Worm (Caenorhabditis elegans): Measurements from ENCODE around the gene twnk-1.

The twnk-1 gene

ce11 chrX:5790915-5791314 is at the start of gene twnk-1:
Gene twnk-1 (plus strand): TSS chrX:5791215.
- TF ChIP-seq unc-62 (GFP tag; optimal IDR thresholded peaks at IDR 0.05) = no peak

- TF ChIP-seq unc-62 (GFP tag; optimal IDR thresholded peaks at IDR 0.05) = no peak
These were observed 47.8 kb upstream of the twnk-1 start, which contains the start of gene gnrr-4 for ce11 chrX:5743209-5743608. Gene gnrr-4 (minus strand): TSS chrX:5743309.

DNA sequence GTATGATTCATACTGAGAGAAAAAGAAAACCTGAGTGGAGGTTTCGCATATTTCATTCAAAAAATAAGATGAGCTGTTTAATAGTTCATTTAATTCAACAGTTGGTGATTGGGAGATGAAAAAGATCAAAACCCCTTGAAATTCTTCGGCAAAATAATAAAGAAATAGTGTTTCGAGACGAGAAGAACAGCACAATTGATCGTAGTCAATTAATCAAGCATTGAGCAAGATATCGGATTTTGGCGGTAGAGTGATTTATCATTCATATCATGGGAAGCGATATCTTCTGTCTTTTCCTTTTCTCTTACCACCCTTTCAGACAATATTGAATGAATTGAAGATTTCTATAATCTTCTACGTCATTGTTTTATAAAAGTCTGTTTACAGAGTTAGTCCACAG is 44.4 kb upstream of the twnk-1 start:
- no peak for TF ChIP-seq unc-62 (GFP tag; optimal IDR thresholded peaks at IDR 0.05)

ce11 chrX:5753141-5753540 is 37.9 kb upstream of the twnk-1 start:
- no peak for TF ChIP-seq unc-62 (GFP tag; optimal IDR thresholded peaks at IDR 0.05)

ce11 chrX:5763292-5763691 is 27.7 kb upstream of the twnk-1 start, which contains the start of gene tag-294:
Gene tag-294 (minus strand): TSS chrX:5763392.
- TF ChIP-seq unc-62 (GFP tag; optimal IDR thresholded peaks at IDR 0.05) = no peak

- TF ChIP-seq unc-62 (GFP tag; optimal IDR thresholded peaks at IDR 0.05) = no peak
These were observed 27.1 kb upstream of the twnk-1 start for ce11 chrX:5763904-5764303.

DNA sequence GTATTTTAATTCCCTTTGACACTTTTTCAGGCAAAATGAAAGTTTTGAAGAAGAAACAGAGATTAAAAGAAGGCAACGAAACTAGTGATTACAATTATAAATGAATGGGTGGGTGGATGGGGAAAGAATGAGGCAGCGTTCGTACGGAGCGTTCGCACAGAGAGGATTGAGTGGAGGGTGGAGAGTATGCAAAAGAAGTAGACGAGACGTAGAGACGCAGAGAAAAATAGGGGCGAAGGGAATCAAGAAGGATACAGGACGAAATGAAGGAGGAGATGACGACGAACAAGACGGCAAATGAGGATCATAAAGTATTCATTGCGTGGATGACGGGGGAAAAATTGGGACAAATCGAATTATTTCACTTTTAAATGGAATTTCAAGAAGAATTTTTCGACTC is 26.3 kb upstream of the twnk-1 start:
- TF ChIP-seq unc-62 (GFP tag; optimal IDR thresholded peaks at IDR 0.05) = no peak

DNA sequence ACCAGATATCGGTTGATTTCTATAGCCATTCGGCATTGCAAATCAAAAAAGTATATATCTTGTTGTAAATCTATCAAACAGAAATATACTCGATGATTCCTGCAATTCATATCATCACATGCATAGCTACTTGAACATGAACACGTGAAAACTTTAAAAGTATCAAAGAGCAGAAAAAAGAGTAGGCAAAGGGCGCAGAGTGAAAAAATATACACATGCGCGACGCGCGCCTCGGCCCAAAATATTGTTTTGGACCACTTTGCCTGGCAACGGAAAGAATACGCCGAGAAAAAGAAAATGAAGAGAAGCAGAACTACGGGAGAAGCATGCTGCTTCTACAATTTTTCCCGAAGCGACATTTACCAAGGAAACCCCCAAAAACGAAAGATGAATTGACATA is 20.4 kb upstream of the twnk-1 start, which contains the start of gene C54H2.4:
C54H2.4 (minus strand) TSS at position 101 of the 400 bp plus-strand sequence.
- no peak for TF ChIP-seq unc-62 (GFP tag; optimal IDR thresholded peaks at IDR 0.05)

- TF ChIP-seq unc-62 (GFP tag; optimal IDR thresholded peaks at IDR 0.05) = no peak
These were observed 18.4 kb upstream of the twnk-1 start for ce11 chrX:5772538-5773154.

ce11 chrX:5773471-5773870 is 17.5 kb upstream of the twnk-1 start, which contains the start of gene sym-3:
Gene sym-3 (plus strand): TSS chrX:5773771.
- no peak for TF ChIP-seq unc-62 (GFP tag; optimal IDR thresholded peaks at IDR 0.05)

DNA sequence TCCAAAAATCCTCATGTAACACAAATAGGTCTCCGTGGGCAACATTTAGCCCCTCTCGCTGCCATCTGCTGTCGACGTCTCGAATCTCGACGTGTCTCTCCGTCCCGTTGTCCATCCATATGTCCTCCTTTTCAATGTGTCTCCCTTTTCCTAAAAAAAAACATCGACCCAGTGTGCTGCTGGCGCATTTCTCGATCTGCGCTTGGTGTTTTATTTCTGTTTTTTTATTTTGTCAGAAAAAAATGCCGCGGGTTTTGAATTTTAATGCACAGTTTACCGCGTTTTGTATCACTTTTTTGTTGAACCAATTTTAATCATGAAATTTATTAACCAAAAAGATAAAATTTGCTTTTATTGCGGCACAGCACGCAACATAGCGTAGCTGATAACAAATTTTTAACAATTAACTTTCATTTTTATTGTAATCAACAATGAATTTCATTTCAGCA is 15.2 kb upstream of the twnk-1 start:
- no peak for TF ChIP-seq unc-62 (GFP tag; optimal IDR thresholded peaks at IDR 0.05)

DNA sequence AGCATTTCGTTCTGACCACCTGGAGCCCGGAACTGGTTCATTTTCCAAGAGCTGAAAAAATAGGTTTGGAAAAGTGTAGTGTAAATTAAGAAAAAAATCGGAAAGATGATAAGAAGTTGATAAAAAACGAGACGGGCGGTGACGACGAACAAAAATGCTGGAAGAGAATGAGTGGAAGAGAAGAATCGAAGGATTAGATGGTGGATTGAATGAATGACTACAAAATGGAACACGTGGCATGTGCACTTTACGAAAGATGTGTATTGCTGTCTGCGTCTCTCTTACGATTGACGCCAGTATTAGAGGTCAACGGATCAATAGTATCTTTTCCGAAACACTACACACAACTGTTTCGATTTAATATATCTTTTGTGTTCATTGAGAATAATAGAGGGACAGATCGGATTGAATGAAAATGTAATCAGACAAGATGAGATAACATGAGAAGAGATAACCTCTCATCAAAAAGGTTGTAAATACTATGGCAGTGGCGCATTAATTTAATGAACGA is 10.3 kb upstream of the twnk-1 start, which contains the start of gene sft-4:
sft-4 (minus strand) TSS at position 51 of the 511 bp plus-strand sequence.
- no peak for TF ChIP-seq unc-62 (GFP tag; optimal IDR thresholded peaks at IDR 0.05)

- TF ChIP-seq unc-62 (GFP tag; optimal IDR thresholded peaks at IDR 0.05) = no peak
These were observed 9.7 kb upstream of the twnk-1 start for ce11 chrX:5781294-5781693.

ce11 chrX:5782153-5782552 is 8.9 kb upstream of the twnk-1 start, which contains the start of gene gakh-1:
Gene gakh-1 (plus strand): TSS chrX:5782499.
- TF ChIP-seq unc-62 (GFP tag; optimal IDR thresholded peaks at IDR 0.05) = no peak

- TF ChIP-seq unc-62 (GFP tag; optimal IDR thresholded peaks at IDR 0.05) = no peak
These were observed 4.8 kb upstream of the twnk-1 start, which contains the start of gene F46G11.6 for ce11 chrX:5786193-5786592. Gene F46G11.6 (plus strand): TSS chrX:5786493.

ce11 chrX:5787861-5788260 is 3.2 kb upstream of the twnk-1 start, which contains the start of gene F46G11.2:
Gene F46G11.2 (plus strand): TSS chrX:5788161.
- TF ChIP-seq unc-62 (GFP tag; optimal IDR thresholded peaks at IDR 0.05) = no peak

- no peak for TF ChIP-seq unc-62 (GFP tag; optimal IDR thresholded peaks at IDR 0.05)
These were observed 3.4 kb downstream of the twnk-1 start for ce11 chrX:5794432-5794831.
